Fruit fly (Drosophila melanogaster) whole organism, embryonic: ENCODE data around the gene cl.

ENCODE experiments used
- CG15514 ChIP-seq: fragments of 200-800 bp; sonication (Bioruptor generic); optimal IDR thresholded peaks from 3 replicates; lab custom pipeline; 2017; ENCODE audit warnings: missing biosample characterization, missing genetic modification characterization, mild to moderate bottlenecking, moderate library complexity, missing genetic modification reagents
- CG1602 ChIP-seq: fragments of 200-800 bp; sonication (Bioruptor generic); optimal IDR thresholded peaks from 3 replicates; lab custom pipeline; 2016; ENCODE audit warnings: missing biosample characterization, missing genetic modification characterization
- CG16813 ChIP-seq: fragments of 200-800 bp; sonication (Bioruptor generic); IDR thresholded peaks from 3 replicates; pipeline ENCODE4 v1.3.6; 2022; ENCODE audit warnings: missing biosample characterization, missing genetic modification characterization; ENCODE audit not compliant: partially characterized antibody
- CG2116 ChIP-seq: fragments of 200-800 bp; sonication (Bioruptor generic); optimal IDR thresholded peaks from 3 replicates; lab custom pipeline; 2018; ENCODE audit warnings: missing biosample characterization, mild to moderate bottlenecking, missing genetic modification characterization
- CG32532 ChIP-seq: fragments of 200-800 bp; sonication (Bioruptor generic); IDR thresholded peaks from 2 replicates; pipeline ENCODE4 v1.3.6; 2022; ENCODE audit warnings: missing biosample characterization, missing genetic modification characterization
- CG3407 ChIP-seq: fragments of 200-800 bp; sonication (Bioruptor generic); optimal IDR thresholded peaks from 2 replicates; lab custom pipeline; 2018; ENCODE audit warnings: missing biosample characterization, mild to moderate bottlenecking, missing genetic modification characterization
- CG4617 ChIP-seq: fragments of 200-800 bp; sonication (Bioruptor generic); optimal IDR thresholded peaks from 3 replicates; lab custom pipeline; 2016; ENCODE audit warnings: missing biosample characterization, missing genetic modification characterization, borderline replicate concordance
- CG6689 ChIP-seq: fragments of 200-800 bp; sonication (Bioruptor generic); IDR thresholded peaks from 2 replicates; pipeline ENCODE4 v1.3.6; 2022; ENCODE audit warnings: missing biosample characterization, missing genetic modification characterization
- CG6791 ChIP-seq: fragments of 200-800 bp; sonication (Bioruptor generic); IDR thresholded peaks from 3 replicates; pipeline ENCODE4 v1.3.6; 2022; ENCODE audit warnings: missing biosample characterization, missing genetic modification characterization; ENCODE audit not compliant: partially characterized antibody
- CG7963 ChIP-seq: fragments of 200-800 bp; sonication (Bioruptor generic); IDR thresholded peaks from 3 replicates; pipeline ENCODE4 v1.3.6; 2022; ENCODE audit warnings: missing biosample characterization, missing genetic modification characterization; ENCODE audit not compliant: partially characterized antibody
- CG9727 ChIP-seq: fragments of 200-800 bp; sonication (Bioruptor generic); optimal IDR thresholded peaks from 3 replicates; lab custom pipeline; 2017; ENCODE audit warnings: missing biosample characterization, mild to moderate bottlenecking, missing genetic modification characterization
- CoRest ChIP-seq: fragments of 200-800 bp; sonication (Bioruptor generic); optimal IDR thresholded peaks from 3 replicates; lab custom pipeline; 2018; ENCODE audit warnings: missing biosample characterization, mild to moderate bottlenecking, missing genetic modification characterization, moderate library complexity
- Dbx ChIP-seq: fragments of 200-800 bp; sonication (Bioruptor generic); IDR thresholded peaks from 3 replicates; pipeline ENCODE4 v1.3.6; 2022; ENCODE audit warnings: missing biosample characterization, missing genetic modification characterization
- Dll ChIP-seq: fragments of 200-800 bp; sonication (Bioruptor generic); IDR thresholded peaks from 4 replicates; pipeline ENCODE4 v1.3.6; 2022; ENCODE audit warnings: missing biosample characterization, missing genetic modification characterization; ENCODE audit not compliant: partially characterized antibody
- Dp ChIP-seq: fragments of 200-800 bp; sonication (Bioruptor generic); optimal IDR thresholded peaks from 2 replicates; lab custom pipeline; 2018; ENCODE audit warnings: missing biosample characterization, mild to moderate bottlenecking, missing genetic modification characterization, moderate library complexity
- E2f2 ChIP-seq: fragments of 200-800 bp; sonication (Bioruptor generic); IDR thresholded peaks from 2 replicates; pipeline ENCODE4 v1.3.6; 2022; ENCODE audit warnings: missing biosample characterization, missing genetic modification characterization
- Ets65A ChIP-seq: fragments of 200-800 bp; sonication (Bioruptor generic); peaks from one replicate; lab custom pipeline; 2016; ENCODE audit warnings: missing biosample characterization, missing genetic modification characterization
- MESR4 ChIP-seq: fragments of 200-800 bp; sonication (Bioruptor generic); optimal IDR thresholded peaks from 2 replicates; lab custom pipeline; 2018; ENCODE audit warnings: missing biosample characterization, mild to moderate bottlenecking, missing genetic modification characterization, moderate library complexity
- Med ChIP-seq: fragments of 200-800 bp; sonication (Bioruptor generic); peaks from one replicate; lab custom pipeline; 2016; ENCODE audit warnings: missing biosample characterization, missing genetic modification characterization, mild to moderate bottlenecking, inconsistent platforms, moderate library complexity
- NC2α ChIP-seq: fragments of 200-800 bp; sonication (Bioruptor generic); optimal IDR thresholded peaks from 2 replicates; lab custom pipeline; 2016; ENCODE audit warnings: missing biosample characterization, missing genetic modification characterization
- NC2β ChIP-seq: fragments of 200-800 bp; sonication (Bioruptor generic); optimal IDR thresholded peaks from 2 replicates; lab custom pipeline; 2016; ENCODE audit warnings: missing biosample characterization, missing genetic modification characterization
- Pdp1 ChIP-seq, 2 experiments: fragments of 200-800 bp; sonication (Bioruptor generic); optimal IDR thresholded peaks; 3 replicates each; lab custom pipeline; 2016; ENCODE audit warnings: missing biosample characterization in 2 of 2, missing genetic modification characterization in 2 of 2, mild to moderate bottlenecking in 1 of 2, moderate library complexity in 1 of 2
- Sin3A ChIP-seq: fragments of >200 bp; optimal IDR thresholded peaks from 2 replicates; lab custom pipeline; 2018
- YL-1 ChIP-seq: fragments of 200-800 bp; sonication (Bioruptor generic); optimal IDR thresholded peaks from 3 replicates; lab custom pipeline; 2017; ENCODE audit warnings: missing biosample characterization, mild to moderate bottlenecking, missing genetic modification characterization
- aop ChIP-seq: fragments of 200-800 bp; sonication (Bioruptor generic); IDR thresholded peaks from 2 replicates; pipeline ENCODE4 v1.3.6; 2022; ENCODE audit warnings: missing biosample characterization, missing genetic modification characterization
- ap ChIP-seq: fragments of 200-800 bp; sonication (Bioruptor generic); IDR thresholded peaks from 2 replicates; pipeline ENCODE4 v1.3.6; 2022; ENCODE audit warnings: missing biosample characterization, missing genetic modification characterization
- bbx ChIP-seq: fragments of 200-800 bp; sonication (Bioruptor generic); IDR thresholded peaks from 2 replicates; pipeline ENCODE4 v1.3.6; 2022; ENCODE audit warnings: missing biosample characterization, missing genetic modification characterization; ENCODE audit not compliant: partially characterized antibody
- ci ChIP-seq: fragments of 200-800 bp; sonication (Bioruptor generic); IDR thresholded peaks from 3 replicates; pipeline ENCODE4 v1.3.6; 2022; ENCODE audit warnings: missing biosample characterization, missing genetic modification characterization
- ems ChIP-seq: fragments of 200-800 bp; sonication (Bioruptor generic); optimal IDR thresholded peaks from 3 replicates; lab custom pipeline; 2016; ENCODE audit warnings: missing biosample characterization, missing genetic modification characterization
- ewg ChIP-seq: fragments of 200-800 bp; sonication (Bioruptor generic); optimal IDR thresholded peaks from 3 replicates; lab custom pipeline; 2017; ENCODE audit warnings: mild to moderate bottlenecking, missing biosample characterization, missing genetic modification reagents, missing genetic modification characterization
- grau ChIP-seq: fragments of 200-800 bp; optimal IDR thresholded peaks from 3 replicates; lab custom pipeline; 2019; ENCODE audit warnings: missing biosample characterization, mild to moderate bottlenecking, missing genetic modification characterization, moderate library complexity
- inv ChIP-seq: fragments of 200-800 bp; sonication (Bioruptor generic); IDR thresholded peaks from 2 replicates; pipeline ENCODE4 v1.3.6; 2022; ENCODE audit warnings: missing biosample characterization, missing genetic modification characterization; ENCODE audit not compliant: partially characterized antibody
- jigr1 ChIP-seq: fragments of 200-800 bp; sonication (Bioruptor generic); IDR thresholded peaks from 3 replicates; pipeline ENCODE4 v1.3.6; 2022; ENCODE audit warnings: missing biosample characterization, missing genetic modification characterization
- knrl ChIP-seq: fragments of 200-800 bp; sonication (Bioruptor generic); IDR thresholded peaks from 3 replicates; pipeline ENCODE4 v1.3.6; 2022; ENCODE audit warnings: missing biosample characterization, missing genetic modification characterization; ENCODE audit not compliant: partially characterized antibody
- lilli ChIP-seq: fragments of 200-800 bp; sonication (Bioruptor generic); optimal IDR thresholded peaks from 3 replicates; lab custom pipeline; 2016; ENCODE audit warnings: missing biosample characterization, missing genetic modification characterization
- mld ChIP-seq: fragments of 200-800 bp; sonication (Bioruptor generic); IDR thresholded peaks from 3 replicates; pipeline ENCODE4 v1.3.6; 2022; ENCODE audit warnings: missing biosample characterization, missing genetic modification characterization; ENCODE audit not compliant: partially characterized antibody
- pros ChIP-seq: fragments of 200-800 bp; sonication (Bioruptor generic); optimal IDR thresholded peaks from 3 replicates; lab custom pipeline; 2019; ENCODE audit warnings: missing biosample characterization, mild to moderate bottlenecking, missing genetic modification characterization, moderate library complexity
- row ChIP-seq: fragments of 200-800 bp; sonication (Bioruptor generic); IDR thresholded peaks from 3 replicates; pipeline ENCODE4 v1.3.6; 2022; ENCODE audit warnings: missing biosample characterization, missing genetic modification characterization
- slp2 ChIP-seq: fragments of 200-800 bp; sonication (Bioruptor generic); optimal IDR thresholded peaks from 2 replicates; lab custom pipeline; 2016; ENCODE audit warnings: missing biosample characterization, missing genetic modification characterization
- tna ChIP-seq: fragments of 200-800 bp; sonication (Bioruptor generic); IDR thresholded peaks from 2 replicates; pipeline ENCODE4 v1.3.6; 2022; ENCODE audit warnings: missing biosample characterization, missing genetic modification characterization; ENCODE audit not compliant: partially characterized antibody
- unc-4 ChIP-seq: fragments of 200-800 bp; sonication (Bioruptor generic); IDR thresholded peaks from 2 replicates; pipeline ENCODE4 v1.3.6; 2022; ENCODE audit warnings: missing biosample characterization, missing genetic modification characterization; ENCODE audit not compliant: partially characterized antibody
- vnd ChIP-seq: fragments of 200-800 bp; sonication (Bioruptor generic); IDR thresholded peaks from 3 replicates; pipeline ENCODE4 v1.3.6; 2022; ENCODE audit warnings: missing biosample characterization, missing genetic modification characterization; ENCODE audit not compliant: partially characterized antibody
- zfh2 ChIP-seq: fragments of 200-800 bp; sonication (Bioruptor generic); optimal IDR thresholded peaks from 2 replicates; lab custom pipeline; 2016; ENCODE audit warnings: missing biosample characterization, missing genetic modification characterization

cl gene

dm6 chr2L:5536658-5537057, 16.7 kb downstream of the cl start, which contains the start of gene tomb (continued):
- TF ChIP-seq CG6791 (GFP tag; lab: Robert Waterston, UW) = no peak
- TF ChIP-seq Dbx (GFP tag; lab: Robert Waterston, UW) = no peak

dm6 chr2L:5537063-5537462, 17.1 kb downstream of the cl start:
- TF ChIP-seq Pdp1 (GFP tag; optimal IDR thresholded peaks at IDR 0.05; lab: Kevin White, UChicago) (peak in 1 of 2 experiments; percentile 85), CG32532 (no peak), Dp (GFP tag; lab: Kevin White, UChicago) (peak; percentile 48), E2f2 (GFP tag; lab: Robert Waterston, UW) (peak; percentile 54)

DNA sequence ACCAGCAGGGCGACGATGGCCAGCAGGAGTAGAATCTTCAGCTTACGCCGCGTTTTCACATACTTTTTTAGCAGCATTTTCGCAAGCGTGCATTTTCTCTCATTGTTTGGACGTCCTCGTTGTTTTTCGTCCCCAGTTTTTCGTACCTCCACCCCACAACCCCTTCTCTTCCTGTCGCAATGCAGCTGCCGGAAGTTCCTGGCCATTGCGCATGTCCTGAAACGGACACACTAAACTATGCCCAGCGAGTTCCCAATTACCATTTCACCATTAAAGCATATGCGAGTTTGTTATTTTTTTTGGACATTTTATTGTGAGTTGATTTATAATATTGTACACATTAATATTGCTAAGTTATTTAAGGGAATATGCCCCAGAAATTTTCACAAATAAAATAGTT, 19.1 kb downstream of the cl start, which contains the start of gene CG14015:
TSS of gene CG14015 (minus strand) at position 163 of the 400 bp plus-strand sequence.
- TF ChIP-seq CG15514 (peak; percentile 29), ewg (GFP tag; lab: Kevin White, UChicago) (peak; percentile 92), row (peak; percentile 52; the same call in 2 of the 3 replicates), CG6689 (GFP tag; lab: Robert Waterston, UW) (no peak), CG3407 (no peak), ems (no peak), Med (GFP tag; lab: Kevin White, UChicago) (peak; percentile 65), Ets65A (GFP tag; lab: Kevin White, UChicago) (peak; percentile 73)
- TF ChIP-seq, all 482 proteins: peak for 5

DNA sequence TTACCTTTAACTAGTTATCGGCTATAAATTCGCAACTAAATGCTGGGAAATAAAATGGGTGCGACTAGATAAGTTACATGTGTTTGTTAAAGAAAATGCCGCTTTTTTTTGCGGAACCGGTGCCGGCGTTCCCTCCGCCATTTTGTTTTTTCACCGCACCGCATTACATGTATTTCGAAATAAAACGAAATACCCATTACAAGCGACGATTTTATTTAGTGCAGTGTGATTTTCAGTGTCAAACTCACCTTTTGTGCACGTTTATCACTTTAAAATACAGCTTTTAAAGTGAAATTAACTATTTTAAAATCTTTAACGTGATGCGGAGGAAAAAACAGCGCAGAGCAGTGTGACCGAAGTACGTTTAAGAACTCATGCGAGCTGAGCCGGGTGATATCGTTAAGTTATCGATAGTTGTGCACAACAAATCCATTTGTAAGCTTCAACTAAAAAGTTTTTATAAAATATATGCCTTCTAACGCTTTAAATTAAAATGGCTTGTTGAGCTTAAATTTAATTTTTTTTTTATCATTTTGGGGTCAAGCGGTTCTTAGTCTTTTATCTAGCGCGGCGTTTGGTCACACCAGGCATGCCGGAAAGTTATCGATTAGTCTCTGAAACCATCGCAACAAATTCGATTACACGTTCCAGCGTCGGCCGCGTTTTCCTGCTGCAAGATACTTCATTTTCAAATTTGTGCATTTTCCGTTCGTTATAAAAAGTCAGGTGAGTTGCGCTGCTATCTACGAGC, 22.2 kb downstream of the cl start, which contains the start of the genes Hel25E and Lam:
TSS of gene Hel25E (minus strand) at position 380 of the 751 bp plus-strand sequence.
TSS of gene Lam (plus strand) at position 546 of the 751 bp plus-strand sequence.
- TF ChIP-seq NC2β (GFP tag; lab: Kevin White, UChicago) (peak; percentile 60), slp2 (no peak), tna (GFP tag; lab: Robert Waterston, UW) (peak; percentile 57), CoRest (peak; percentile 3), unc-4 (peak; percentile 93), CG7963 (peak; percentile 54; the same call in 2 of the 3 replicates), lilli (GFP tag; lab: Kevin White, UChicago) (peak; percentile 27), CG16813 (peak; percentile 88), vnd (GFP tag; lab: Robert Waterston, UW) (peak; percentile 85), knrl (peak; percentile 89), CG2116 (GFP tag; lab: Kevin White, UChicago) (peak; percentile 89), MESR4 (GFP tag; lab: Kevin White, UChicago) (peak; percentile 38), ap (no peak), CG4617 (GFP tag; lab: Kevin White, UChicago) (peak; percentile 19), Sin3A (lab: Kevin White, UChicago) (peak; percentile 98), CG1602 (GFP tag; lab: Kevin White, UChicago) (no peak), row (peak; percentile 71), E2f2 (GFP tag; lab: Robert Waterston, UW) (0 out of 2 replicates have a peak, but pooled peaks have one; percentile 40), NC2α (no peak), zfh2 (GFP tag; lab: Kevin White, UChicago) (no peak), inv (GFP tag; lab: Robert Waterston, UW) (peak; percentile 81), CG9727 (GFP tag; lab: Kevin White, UChicago) (peak; percentile 13), bbx (GFP tag; lab: Robert Waterston, UW) (peak; percentile 69), grau (tag; lab: Kevin White, UChicago) (no peak), CG6689 (GFP tag; lab: Robert Waterston, UW) (no peak), Dll (GFP tag; lab: Robert Waterston, UW) (peak; percentile 97), aop (no peak), YL-1 (GFP tag; lab: Kevin White, UChicago) (peak; percentile 58), mld (GFP tag; lab: Robert Waterston, UW) (peak; percentile 59; the same call in 1 of the 3 replicates), pros (GFP tag; lab: Kevin White, UChicago) (no peak), jigr1 (GFP tag; lab: Robert Waterston, UW) (no peak), ci (GFP tag; lab: Robert Waterston, UW) (no peak)
